Fruit fly (Drosophila melanogaster) whole organism, prepupa: Measurements from ENCODE around the gene CG3165.
A peak's percentile ranks its signal among the peaks of the same experiment; 100 is the strongest.

ENCODE experiments used
- CG32006 ChIP-seq: fragments of 200-800 bp; sonication (Bioruptor generic); optimal IDR thresholded peaks from 3 replicates; lab custom pipeline; 2017; ENCODE audit warnings: missing biosample characterization, mild to moderate bottlenecking, missing genetic modification characterization
- CG6163 ChIP-seq: fragments of 200-800 bp; sonication (Bioruptor generic); IDR thresholded peaks from 3 replicates; pipeline ENCODE4 v1.3.6; 2022; ENCODE audit warnings: missing biosample characterization, missing genetic modification characterization
- CG6854 ChIP-seq: fragments of 200-800 bp; sonication (Bioruptor generic); optimal IDR thresholded peaks from 2 replicates; lab custom pipeline; 2017; ENCODE audit warnings: missing biosample characterization, mild to moderate bottlenecking, missing genetic modification characterization
- CG7368 ChIP-seq: fragments of 200-800 bp; sonication (Bioruptor generic); optimal IDR thresholded peaks from 3 replicates; lab custom pipeline; 2016; ENCODE audit warnings: missing biosample characterization, missing genetic modification characterization
- Ets96B ChIP-seq: fragments of 200-800 bp; optimal IDR thresholded peaks from 2 replicates; lab custom pipeline; 2019; ENCODE audit warnings: missing biosample characterization, mild to moderate bottlenecking, missing genetic modification characterization, moderate library complexity
- OdsH ChIP-seq: fragments of 200-800 bp; sonication (Bioruptor generic); optimal IDR thresholded peaks from 3 replicates; lab custom pipeline; 2016; ENCODE audit warnings: missing biosample characterization, missing genetic modification characterization
- cyc ChIP-seq: fragments of 200-800 bp; sonication (Bioruptor generic); optimal IDR thresholded peaks from 3 replicates; lab custom pipeline; 2016; ENCODE audit warnings: missing biosample characterization, missing genetic modification characterization

- TF ChIP-seq OdsH (GFP tag; lab: Kevin White, UChicago), result peak; percentile 93
- peak; percentile 87 for TF ChIP-seq Ets96B
- TF ChIP-seq CG32006 (GFP tag; lab: Kevin White, UChicago), result peak; percentile 96
- TF ChIP-seq CG7368 (GFP tag; lab: Kevin White, UChicago), result no peak
- TF ChIP-seq cyc (GFP tag; lab: Kevin White, UChicago), result peak; percentile 88
- peak; percentile 76 for TF ChIP-seq CG6163 (GFP tag; lab: Robert Waterston, UW)
- peak; percentile 40 for TF ChIP-seq CG6854
These were observed 4.4 kb upstream of the CG3165 start, which contains the start of the genes Rrp1 and gammaTub23C for dm6 chr2L:2972439-2972936.
